Worm (Caenorhabditis elegans) whole organism, L2 larva: ENCODE measurements around the gene str-256.
A peak's percentile ranks its signal among the peaks of the same experiment; 100 is the strongest.

ENCODE experiments used
- F13H6.1 ChIP-seq: sonication (generic microtip); optimal IDR thresholded peaks from 2 replicates; lab custom pipeline; 2016; ENCODE audit warnings: missing genetic modification characterization, missing compliant biosample characterization
- ceh-82 ChIP-seq: fragments of 150-350 bp; optimal IDR thresholded peaks from 2 replicates; lab custom pipeline; 2014; ENCODE audit warnings: missing biosample characterization, missing genetic modification characterization
- dmd-4 ChIP-seq: sonication (generic microtip); optimal IDR thresholded peaks from 2 replicates; lab custom pipeline; 2017; ENCODE audit warnings: missing biosample characterization, missing genetic modification characterization
- mdl-1 ChIP-seq, 2 experiments: fragments of 150-350 bp in 1 of 2; sonication (generic microtip) in 1 of 2; optimal IDR thresholded peaks; 2 replicates each; lab custom pipeline; 2017; ENCODE audit warnings: missing biosample characterization in 2 of 2, missing genetic modification characterization in 2 of 2
- nhr-11 ChIP-seq: fragments of 150-350 bp; optimal IDR thresholded peaks from 2 replicates; lab custom pipeline; 2014; ENCODE audit warnings: missing biosample characterization, missing genetic modification characterization
- unc-62 ChIP-seq: fragments of 150-350 bp; optimal IDR thresholded peaks from 2 replicates; lab custom pipeline; 2014; ENCODE audit warnings: missing biosample characterization, missing genetic modification reagents, missing genetic modification characterization

ce11 chrV:484285-484890 is 16.7 kb downstream of the str-256 start, which contains the start of gene nhr-212:
- TF ChIP-seq dmd-4: no peak
- TF ChIP-seq ceh-82: no peak
- TF ChIP-seq F13H6.1 (tag; lab: Kevin White, UChicago): peak; percentile 20
- no peak for TF ChIP-seq mdl-1 (tag; optimal IDR thresholded peaks at IDR 0.05; lab: Kevin White, UChicago)
- TF ChIP-seq nhr-11: no peak
- no peak for TF ChIP-seq unc-62 (GFP tag; lab: Kevin White, UChicago)
